Worm (Caenorhabditis elegans): Measurements from ENCODE around the gene sbsp-1.
A peak's percentile ranks its signal among the peaks of the same experiment; 100 is the strongest.

The sbsp-1 gene

ce11 chrIII:10810837-10811814 lies 21.6 kb upstream of the sbsp-1 start:
- no peak for TF ChIP-seq fos-1 (tag; optimal IDR thresholded peaks at IDR 0.05)
- no peak for TF ChIP-seq sma-3 (GFP tag; optimal IDR thresholded peaks at IDR 0.05)
- TF ChIP-seq nhr-25 (tag; optimal IDR thresholded peaks at IDR 0.05): no peak
- TF ChIP-seq lsy-2 (tag; optimal IDR thresholded peaks at IDR 0.05): peak in 1 of 2 experiments; percentile 36
- peak; percentile 29 for TF ChIP-seq ama-1 (optimal IDR thresholded peaks at IDR 0.05)
- peak; percentile 22 for TF ChIP-seq F13H6.1 (tag; optimal IDR thresholded peaks at IDR 0.05)
- TF ChIP-seq elt-1 (tag; optimal IDR thresholded peaks at IDR 0.05): no peak
- TF ChIP-seq peb-1 (tag; optimal IDR thresholded peaks at IDR 0.05): no peak
- TF ChIP-seq ZK546.5 (tag; optimal IDR thresholded peaks at IDR 0.05): no peak
- no peak for TF ChIP-seq sem-4 (tag; optimal IDR thresholded peaks at IDR 0.05)
- TF ChIP-seq egl-27 (tag; optimal IDR thresholded peaks at IDR 0.05): no peak
- no peak for TF ChIP-seq ceh-82 (tag; optimal IDR thresholded peaks at IDR 0.05)
- TF ChIP-seq elt-3 (tag; optimal IDR thresholded peaks at IDR 0.05): no peak
- TF ChIP-seq zag-1 (tag; optimal IDR thresholded peaks at IDR 0.05): no peak
- no peak for TF ChIP-seq sma-9 (GFP tag; optimal IDR thresholded peaks at IDR 0.05)
- no peak for TF ChIP-seq sma-9 (tag; optimal IDR thresholded peaks at IDR 0.05)
- TF ChIP-seq ztf-1 (GFP tag; conservative IDR thresholded peaks at IDR 0.05): no peak
- TF ChIP-seq ztf-11 (tag; optimal IDR thresholded peaks at IDR 0.05): no peak
- TF ChIP-seq mab-5 (tag; optimal IDR thresholded peaks at IDR 0.05): no peak
- TF ChIP-seq nhr-129 (tag; optimal IDR thresholded peaks at IDR 0.05): peak; percentile 33
- TF ChIP-seq gmeb-1 (tag; optimal IDR thresholded peaks at IDR 0.05): no peak
- TF ChIP-seq nhr-21 (tag; optimal IDR thresholded peaks at IDR 0.05): no peak
- no peak for TF ChIP-seq lin-13 (GFP tag; optimal IDR thresholded peaks at IDR 0.05)
- TF ChIP-seq mdl-1 (tag; optimal IDR thresholded peaks at IDR 0.05): no peak

- TF ChIP-seq mdl-1 (tag; optimal IDR thresholded peaks at IDR 0.05): no peak
- TF ChIP-seq nhr-77 (tag; optimal IDR thresholded peaks at IDR 0.05): no peak
- TF ChIP-seq ama-1 (optimal IDR thresholded peaks at IDR 0.05): no peak
- TF ChIP-seq crh-2 (tag; optimal IDR thresholded peaks at IDR 0.05): no peak
- no peak for TF ChIP-seq F13H6.1 (tag; optimal IDR thresholded peaks at IDR 0.05)
- TF ChIP-seq sem-4 (tag; optimal IDR thresholded peaks at IDR 0.05): no peak
These were observed 19.9 kb upstream of the sbsp-1 start for ce11 chrIII:10812798-10813295.

- TF ChIP-seq R02D3.7 (tag; optimal IDR thresholded peaks at IDR 0.05) (no peak), egl-27 (tag; optimal IDR thresholded peaks at IDR 0.05) (no peak), alr-1 (tag; optimal IDR thresholded peaks at IDR 0.05) (no peak), blmp-1 (tag; optimal IDR thresholded peaks at IDR 0.05; ENCODE audit: insufficient read depth) (no peak), nhr-77 (tag; optimal IDR thresholded peaks at IDR 0.05) (no peak), sma-3 (GFP tag; optimal IDR thresholded peaks at IDR 0.05) (no peak)
These were observed 18.9 kb upstream of the sbsp-1 start for ce11 chrIII:10813886-10814285.

ce11 chrIII:10815199-10815598 lies 17.5 kb upstream of the sbsp-1 start:
- TF ChIP-seq skn-1 (tag; optimal IDR thresholded peaks at IDR 0.05) (no peak), gmeb-1 (tag; optimal IDR thresholded peaks at IDR 0.05) (no peak), nhr-12 (tag; optimal IDR thresholded peaks at IDR 0.05) (no peak), nhr-237 (tag; optimal IDR thresholded peaks at IDR 0.05) (no peak), mbf-1 (tag; optimal IDR thresholded peaks at IDR 0.05) (no peak), aly-2 (tag; optimal IDR thresholded peaks at IDR 0.05) (no peak), ceh-82 (tag; optimal IDR thresholded peaks at IDR 0.05) (no peak), mab-5 (tag; optimal IDR thresholded peaks at IDR 0.05) (no peak), lin-11 (tag; optimal IDR thresholded peaks at IDR 0.05) (no peak), ama-1 (optimal IDR thresholded peaks at IDR 0.05) (no peak), blmp-1 (tag; optimal IDR thresholded peaks at IDR 0.05; ENCODE audit: insufficient read depth) (no peak), elt-3 (tag; optimal IDR thresholded peaks at IDR 0.05) (no peak), ztf-4 (tag; optimal IDR thresholded peaks at IDR 0.05) (no peak)

All from whole organism, L2 larva.